Fruit fly (Drosophila melanogaster) whole organism, embryonic: ENCODE results near the gene CG42828.

Source experiments
- CG1024 ChIP-seq: fragments of 200-800 bp; sonication (Bioruptor generic); IDR thresholded peaks from 2 replicates; pipeline ENCODE4 v1.3.6; 2022; ENCODE audit warnings: missing biosample characterization, missing genetic modification characterization
- CG11093 ChIP-seq: fragments of 200-800 bp; sonication (Bioruptor generic); IDR thresholded peaks from 3 replicates; pipeline ENCODE4 v1.3.6; 2022; ENCODE audit warnings: missing biosample characterization, missing genetic modification characterization
- CG11504 ChIP-seq: fragments of 200-800 bp; sonication (Bioruptor generic); optimal IDR thresholded peaks from 3 replicates; lab custom pipeline; 2019; ENCODE audit warnings: missing biosample characterization, mild to moderate bottlenecking, missing genetic modification characterization, moderate library complexity
- CG13123 ChIP-seq: fragments of 200-800 bp; sonication (Bioruptor generic); optimal IDR thresholded peaks from 2 replicates; lab custom pipeline; 2016; ENCODE audit warnings: missing biosample characterization, missing genetic modification characterization
- CG14667 ChIP-seq: fragments of 200-800 bp; sonication (Bioruptor generic); IDR thresholded peaks from 2 replicates; pipeline ENCODE4 v1.3.6; 2022; ENCODE audit warnings: missing biosample characterization, missing genetic modification characterization
- CG15479 ChIP-seq: fragments of 200-800 bp; sonication (Bioruptor generic); optimal IDR thresholded peaks from 3 replicates; lab custom pipeline; 2019; ENCODE audit warnings: missing biosample characterization, mild to moderate bottlenecking, missing genetic modification characterization, moderate library complexity
- CG2202 ChIP-seq: fragments of 200-800 bp; sonication (Bioruptor generic); optimal IDR thresholded peaks from 2 replicates; lab custom pipeline; 2018; ENCODE audit warnings: missing biosample characterization, mild to moderate bottlenecking, missing genetic modification characterization
- CG34422 ChIP-seq: fragments of 200-800 bp; sonication (Bioruptor generic); IDR thresholded peaks from 3 replicates; pipeline ENCODE4 v1.3.6; 2022; ENCODE audit warnings: missing biosample characterization, missing genetic modification characterization
- CG4730 ChIP-seq: fragments of 200-800 bp; sonication (Bioruptor generic); IDR thresholded peaks from 2 replicates; pipeline ENCODE4 v1.3.6; 2022; ENCODE audit warnings: missing biosample characterization, missing genetic modification characterization
- CG6254 ChIP-seq: fragments of 200-800 bp; sonication (Bioruptor generic); optimal IDR thresholded peaks from 3 replicates; lab custom pipeline; 2017; ENCODE audit warnings: mild to moderate bottlenecking, missing biosample characterization, missing genetic modification reagents, missing genetic modification characterization
- CG8290 ChIP-seq, 3 experiments: fragments of 200-800 bp; sonication (Bioruptor generic); optimal IDR thresholded peaks; 2 replicates each; lab custom pipeline; 2016 to 2019; ENCODE audit warnings: missing biosample characterization in 3 of 3, missing genetic modification characterization in 3 of 3, mild to moderate bottlenecking in 2 of 3, moderate library complexity in 1 of 3
- CG9215 ChIP-seq: fragments of 200-800 bp; sonication (Bioruptor generic); IDR thresholded peaks from 2 replicates; pipeline ENCODE4 v1.3.6; 2022; ENCODE audit warnings: missing biosample characterization, missing genetic modification characterization
- Drgx ChIP-seq: fragments of 200-800 bp; sonication (Bioruptor generic); IDR thresholded peaks from 2 replicates; pipeline ENCODE4 v1.3.6; 2022; ENCODE audit warnings: missing biosample characterization, missing genetic modification characterization
- Ets65A ChIP-seq: fragments of 200-800 bp; sonication (Bioruptor generic); peaks from one replicate; lab custom pipeline; 2016; ENCODE audit warnings: missing biosample characterization, missing genetic modification characterization
- Ets97D ChIP-seq: fragments of 200-800 bp; sonication (Bioruptor generic); optimal IDR thresholded peaks from 3 replicates; lab custom pipeline; 2016; ENCODE audit warnings: missing biosample characterization, missing genetic modification characterization
- Hand ChIP-seq: fragments of 200-800 bp; sonication (Bioruptor generic); optimal IDR thresholded peaks from 2 replicates; lab custom pipeline; 2017; ENCODE audit warnings: mild to moderate bottlenecking, missing biosample characterization, missing genetic modification reagents, missing genetic modification characterization
- Kr ChIP-seq: fragments of 200-800 bp; sonication (Bioruptor generic); optimal IDR thresholded peaks from 2 replicates; lab custom pipeline; 2017; ENCODE audit warnings: missing biosample characterization, mild to moderate bottlenecking, missing genetic modification characterization
- Med ChIP-seq: fragments of 200-800 bp; sonication (Bioruptor generic); peaks from one replicate; lab custom pipeline; 2016; ENCODE audit warnings: missing biosample characterization, missing genetic modification characterization, mild to moderate bottlenecking, inconsistent platforms, moderate library complexity
- Oli ChIP-seq: fragments of 200-800 bp; sonication (Bioruptor generic); optimal IDR thresholded peaks from 2 replicates; lab custom pipeline; 2018; ENCODE audit warnings: missing biosample characterization, mild to moderate bottlenecking, missing genetic modification characterization, moderate library complexity
- PHDP ChIP-seq: fragments of 200-800 bp; sonication (Bioruptor generic); optimal IDR thresholded peaks from 3 replicates; lab custom pipeline; 2018; ENCODE audit warnings: missing biosample characterization, mild to moderate bottlenecking, missing genetic modification characterization, moderate library complexity
- Ptx1 ChIP-seq: fragments of 200-800 bp; sonication (Bioruptor generic); IDR thresholded peaks from 2 replicates; pipeline ENCODE4 v1.3.6; 2022; ENCODE audit warnings: missing biosample characterization, missing genetic modification characterization
- Tbp ChIP-seq: fragments of >200 bp; optimal IDR thresholded peaks from 2 replicates; lab custom pipeline; 2018; ENCODE audit warnings: missing biosample characterization, missing genetic modification characterization
- Xrp1 ChIP-seq: fragments of 200-800 bp; sonication (Bioruptor generic); IDR thresholded peaks from 2 replicates; pipeline ENCODE4 v1.3.6; 2022; ENCODE audit warnings: missing biosample characterization, missing genetic modification characterization
- bbx ChIP-seq: fragments of 200-800 bp; sonication (Bioruptor generic); IDR thresholded peaks from 2 replicates; pipeline ENCODE4 v1.3.6; 2022; ENCODE audit warnings: missing biosample characterization, missing genetic modification characterization; ENCODE audit not compliant: partially characterized antibody
- bigmax ChIP-seq: fragments of 200-800 bp; sonication (Bioruptor generic); optimal IDR thresholded peaks from 2 replicates; lab custom pipeline; 2018; ENCODE audit warnings: missing biosample characterization, mild to moderate bottlenecking, missing genetic modification characterization
- br ChIP-seq: fragments of >200 bp; optimal IDR thresholded peaks from 2 replicates; lab custom pipeline; 2017
- bsh ChIP-seq, 2 experiments: fragments of 200-800 bp; sonication (Bioruptor generic); optimal IDR thresholded peaks; 2 replicates each; lab custom pipeline; 2017 to 2018; ENCODE audit warnings: mild to moderate bottlenecking in 2 of 2, missing biosample characterization in 2 of 2, missing genetic modification characterization in 2 of 2, moderate library complexity in 1 of 2
- cas ChIP-seq: fragments of 200-800 bp; sonication (Bioruptor generic); IDR thresholded peaks from 2 replicates; pipeline ENCODE4 v1.3.6; 2022; ENCODE audit warnings: missing biosample characterization, missing genetic modification characterization
- dimm ChIP-seq: fragments of 200-800 bp; sonication (Bioruptor generic); IDR thresholded peaks from 2 replicates; pipeline ENCODE4 v1.3.6; 2022; ENCODE audit warnings: missing biosample characterization, missing genetic modification characterization
- emc ChIP-seq: fragments of 200-800 bp; sonication (Bioruptor generic); optimal IDR thresholded peaks from 2 replicates; lab custom pipeline; 2016; ENCODE audit warnings: missing biosample characterization, missing genetic modification characterization
- fru ChIP-seq: fragments of >200 bp; optimal IDR thresholded peaks from 2 replicates; lab custom pipeline; 2017
- fu2 ChIP-seq: fragments of 200-800 bp; sonication (Bioruptor generic); optimal IDR thresholded peaks from 2 replicates; lab custom pipeline; 2016; ENCODE audit warnings: missing biosample characterization, missing genetic modification characterization
- gcm ChIP-seq: fragments of 200-800 bp; sonication (Bioruptor generic); optimal IDR thresholded peaks from 2 replicates; lab custom pipeline; 2019; ENCODE audit warnings: missing biosample characterization, mild to moderate bottlenecking, missing genetic modification characterization, moderate library complexity
- gem ChIP-seq: fragments of 200-800 bp; sonication (Bioruptor generic); optimal IDR thresholded peaks from 2 replicates; lab custom pipeline; 2019; ENCODE audit warnings: missing biosample characterization, mild to moderate bottlenecking, missing genetic modification characterization, moderate library complexity
- hth ChIP-seq: fragments of >200 bp; optimal IDR thresholded peaks from 2 replicates; lab custom pipeline; 2017; ENCODE audit warnings: inconsistent platforms
- lmd ChIP-seq: fragments of 200-800 bp; sonication (Bioruptor generic); IDR thresholded peaks from 2 replicates; pipeline ENCODE4 v1.3.6; 2022; ENCODE audit warnings: missing biosample characterization, missing genetic modification characterization
- org-1 ChIP-seq: fragments of 200-800 bp; sonication (Bioruptor generic); optimal IDR thresholded peaks from 2 replicates; lab custom pipeline; 2017; ENCODE audit warnings: missing biosample characterization, missing genetic modification characterization
- pfk ChIP-seq: fragments of 200-800 bp; sonication (Bioruptor generic); optimal IDR thresholded peaks from 2 replicates; lab custom pipeline; 2018; ENCODE audit warnings: missing biosample characterization, mild to moderate bottlenecking, missing genetic modification characterization, moderate library complexity
- row ChIP-seq: fragments of 200-800 bp; sonication (Bioruptor generic); IDR thresholded peaks from 3 replicates; pipeline ENCODE4 v1.3.6; 2022; ENCODE audit warnings: missing biosample characterization, missing genetic modification characterization
- sens ChIP-seq: fragments of 200-800 bp; sonication (Bioruptor generic); peaks from one replicate; lab custom pipeline; 2016; ENCODE audit warnings: missing biosample characterization, missing genetic modification characterization
- sisA ChIP-seq: fragments of 200-800 bp; sonication (Bioruptor generic); IDR thresholded peaks from 2 replicates; pipeline ENCODE4 v1.3.6; 2022; ENCODE audit warnings: missing biosample characterization, missing genetic modification characterization
- slou ChIP-seq: fragments of 200-800 bp; sonication (Bioruptor generic); optimal IDR thresholded peaks from 3 replicates; lab custom pipeline; 2016; ENCODE audit warnings: missing biosample characterization, missing genetic modification characterization
- tio ChIP-seq: fragments of 200-800 bp; sonication (Bioruptor generic); optimal IDR thresholded peaks from 2 replicates; lab custom pipeline; 2017; ENCODE audit warnings: missing biosample characterization, missing genetic modification characterization, inconsistent platforms
- usp ChIP-seq: fragments of >200 bp; optimal IDR thresholded peaks from 2 replicates; lab custom pipeline; 2017; ENCODE audit warnings: missing biosample characterization, missing genetic modification characterization
- zfh2 ChIP-seq: fragments of 200-800 bp; sonication (Bioruptor generic); optimal IDR thresholded peaks from 2 replicates; lab custom pipeline; 2016; ENCODE audit warnings: missing biosample characterization, missing genetic modification characterization

CG42828 gene

DNA sequence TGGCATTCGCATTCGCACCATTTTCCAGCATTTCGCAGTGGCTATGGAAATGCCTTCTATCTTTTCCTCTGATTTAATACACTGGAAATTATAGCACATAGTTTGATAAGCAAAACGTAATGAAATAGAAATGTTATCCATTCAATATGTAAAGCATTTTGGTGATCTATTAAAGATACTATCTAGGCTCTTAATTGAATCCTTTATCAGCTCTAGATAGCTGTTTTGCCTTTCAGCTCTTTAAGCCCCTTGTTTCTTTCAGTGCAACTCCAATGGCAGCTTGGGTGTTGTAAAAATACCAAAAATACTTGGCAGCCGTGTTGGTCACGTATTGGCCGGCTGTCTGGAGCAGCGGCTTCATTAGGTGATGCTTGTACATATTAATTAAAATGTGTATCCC lies 8.5 kb upstream of the CG42828 start:
- TF ChIP-seq cas (GFP tag; lab: Robert Waterston, UW) (no peak), Oli (tag; lab: Kevin White, UChicago) (peak; percentile 6), bigmax (no peak), sens (GFP tag; lab: Kevin White, UChicago) (peak; percentile 16), CG14667 (GFP tag; lab: Robert Waterston, UW) (no peak), row (GFP tag; lab: Robert Waterston, UW) (0 out of 3 replicates have a peak, but pooled peaks have one; percentile 6), Med (GFP tag; lab: Kevin White, UChicago) (peak; percentile 56), hth (no peak), Ets97D (GFP tag; lab: Kevin White, UChicago) (no peak), gem (peak; percentile 27), Drgx (peak; percentile 40; the same call in 1 of the 2 replicates), CG4730 (GFP tag; lab: Robert Waterston, UW) (0 out of 2 replicates have a peak, but pooled peaks have one; percentile 15), sisA (GFP tag; lab: Robert Waterston, UW) (no peak), CG11504 (peak; percentile 20), Ptx1 (GFP tag; lab: Robert Waterston, UW) (0 out of 2 replicates have a peak, but pooled peaks have one; percentile 20)
- TF ChIP-seq, all 482 proteins: peak for 9

DNA sequence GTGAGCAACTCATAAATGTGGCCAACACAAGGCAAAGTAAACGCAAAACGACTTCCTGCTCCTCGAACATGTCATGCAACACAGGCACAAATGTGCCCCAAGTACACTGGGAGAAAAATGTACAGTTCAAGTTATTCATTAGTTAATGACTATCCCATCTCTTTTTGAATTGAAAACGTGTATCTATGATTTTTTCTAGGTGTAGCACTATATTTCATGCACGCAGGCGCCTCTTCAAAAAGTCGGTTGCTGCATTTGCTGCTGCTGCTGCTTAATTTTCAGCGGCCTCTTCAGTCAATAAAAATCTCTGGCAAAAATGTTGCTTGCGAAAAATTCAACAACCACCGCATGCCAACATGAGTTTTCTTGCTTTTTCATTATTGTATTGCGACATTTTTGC lies 6.0 kb upstream of the CG42828 start:
- TF ChIP-seq CG15479 (GFP tag; lab: Kevin White, UChicago) (no peak), Ets65A (GFP tag; lab: Kevin White, UChicago) (peak; percentile 79), Drgx (peak; percentile 38), bigmax (no peak), bsh (GFP tag; optimal IDR thresholded peaks at IDR 0.05; lab: Kevin White, UChicago) (peak in 1 of 2 experiments; percentile 5)

DNA sequence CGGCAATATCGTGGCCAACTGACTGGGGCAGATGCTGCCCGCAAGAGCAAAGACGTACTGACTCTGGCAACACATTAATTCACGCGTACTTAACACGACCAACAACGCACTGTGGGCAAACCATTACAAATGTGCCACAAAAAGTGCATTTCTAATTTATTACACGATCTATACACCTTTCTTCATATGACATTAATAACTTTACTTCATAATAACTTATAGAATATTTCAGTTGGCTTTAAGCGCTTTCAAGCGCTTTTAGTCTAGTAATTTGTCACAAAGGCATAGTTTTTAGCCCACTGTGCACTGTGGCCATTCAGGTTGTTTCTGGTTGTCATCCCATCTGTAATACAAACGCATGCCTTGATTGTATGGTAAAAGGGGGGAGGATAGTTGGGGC lies 5.3 kb upstream of the CG42828 start:
- TF ChIP-seq CG11093 (GFP tag; lab: Robert Waterston, UW) = no peak
- peak; percentile 7 for TF ChIP-seq gem
- TF ChIP-seq CG34422 (GFP tag; lab: Robert Waterston, UW) = 0 out of 3 replicates have a peak, but pooled peaks have one; percentile 17
- no peak for TF ChIP-seq br (lab: Kevin White, UChicago)
- peak; percentile 50; the same call in 2 of the 3 replicates for TF ChIP-seq row (GFP tag; lab: Robert Waterston, UW)
- no peak for TF ChIP-seq CG6254 (GFP tag; lab: Kevin White, UChicago)
- no peak for TF ChIP-seq fu2 (GFP tag; lab: Kevin White, UChicago)
- TF ChIP-seq Kr = no peak
- TF ChIP-seq zfh2 = no peak
- TF ChIP-seq tio = no peak
- TF ChIP-seq CG11504 = peak; percentile 19
- TF ChIP-seq sens (GFP tag; lab: Kevin White, UChicago) = peak; percentile 63
- TF ChIP-seq usp (GFP tag; lab: Kevin White, UChicago) = no peak
- TF ChIP-seq Drgx = 0 out of 2 replicates have a peak, but pooled peaks have one; percentile 23
- no peak for TF ChIP-seq slou (GFP tag; lab: Kevin White, UChicago)
- TF ChIP-seq gcm = no peak

DNA sequence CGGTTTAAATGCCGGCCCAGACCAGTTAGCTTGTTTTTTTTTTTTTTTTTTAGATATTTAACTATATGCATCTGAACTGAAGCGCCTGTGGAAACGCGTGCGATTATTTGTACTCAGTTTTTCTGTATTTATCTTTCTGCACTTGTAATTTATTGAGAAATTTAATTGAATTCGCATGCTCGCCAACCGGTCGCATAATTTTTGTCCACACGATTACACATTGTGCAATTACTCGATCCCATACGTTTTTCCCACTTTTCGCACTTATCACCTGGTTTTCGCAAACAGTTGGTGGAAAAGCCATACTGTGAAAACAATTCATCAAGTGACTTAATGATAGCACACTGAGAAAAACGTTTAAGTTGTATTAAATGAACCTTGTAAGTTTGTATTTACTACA lies 879 bp upstream of the CG42828 start, which contains the start of gene CG42827:
Gene CG42827, plus strand, starts transcription at position 301 of the 400 bp plus-strand sequence.
- no peak for TF ChIP-seq lmd (GFP tag; lab: Robert Waterston, UW)
- no peak for TF ChIP-seq PHDP (tag; lab: Kevin White, UChicago)
- TF ChIP-seq bbx (GFP tag; lab: Robert Waterston, UW) = no peak
- no peak for TF ChIP-seq CG9215 (GFP tag; lab: Robert Waterston, UW)
- TF ChIP-seq pfk (GFP tag; lab: Kevin White, UChicago) = no peak
- TF ChIP-seq fu2 (GFP tag; lab: Kevin White, UChicago) = no peak
- no peak for TF ChIP-seq Hand
- TF ChIP-seq CG13123 (GFP tag; lab: Kevin White, UChicago) = no peak
- TF ChIP-seq CG8290 (GFP tag; optimal IDR thresholded peaks at IDR 0.05; lab: Kevin White, UChicago) = no peak
- TF ChIP-seq CG8290 (tag; optimal IDR thresholded peaks at IDR 0.05; lab: Kevin White, UChicago) = no peak
- no peak for TF ChIP-seq dimm
- TF ChIP-seq fru = no peak
- no peak for TF ChIP-seq emc (GFP tag; lab: Kevin White, UChicago)
- TF ChIP-seq Tbp (GFP tag; lab: Kevin White, UChicago) = no peak
- no peak for TF ChIP-seq Xrp1 (GFP tag; lab: Robert Waterston, UW)
- no peak for TF ChIP-seq CG1024 (GFP tag; lab: Robert Waterston, UW)
- TF ChIP-seq org-1 (GFP tag; lab: Kevin White, UChicago) = no peak
- TF ChIP-seq CG2202 (tag; lab: Kevin White, UChicago) = no peak
